Fruit fly (Drosophila melanogaster) whole organism, wandering third instar larva: Measurements from ENCODE around the gene Dhc62B.

Experiments
- Jra ChIP-seq: sonication (Bioruptor generic); optimal IDR thresholded peaks from 2 replicates; lab custom pipeline; 2016; ENCODE audit warnings: missing biosample characterization, missing genetic modification characterization
- Mio ChIP-seq: sonication (Bioruptor generic); optimal IDR thresholded peaks from 2 replicates; lab custom pipeline; 2016; ENCODE audit warnings: missing biosample characterization, missing genetic modification characterization
- Myc ChIP-seq: fragments of >200 bp; optimal IDR thresholded peaks from 2 replicates; lab custom pipeline; 2017
- N ChIP-seq: fragments of >200 bp; optimal IDR thresholded peaks from 2 replicates; lab custom pipeline; 2018; ENCODE audit warnings: missing biosample characterization, missing external identifiers, missing genetic modification characterization
- OdsH ChIP-seq: fragments of 200-800 bp; sonication (Bioruptor generic); optimal IDR thresholded peaks from 2 replicates; lab custom pipeline; 2016; ENCODE audit warnings: missing biosample characterization, mild to moderate bottlenecking, missing genetic modification characterization
- br ChIP-seq: fragments of 200-800 bp; sonication (Bioruptor generic); optimal IDR thresholded peaks from 2 replicates; lab custom pipeline; 2016; ENCODE audit warnings: missing biosample characterization, missing genetic modification characterization
- fru ChIP-seq: fragments of 200-800 bp; sonication (Bioruptor generic); optimal IDR thresholded peaks from 3 replicates; lab custom pipeline; 2016; ENCODE audit warnings: missing biosample characterization, mild to moderate bottlenecking, missing genetic modification characterization
- h ChIP-seq: fragments of 200-800 bp; sonication (Bioruptor generic); optimal IDR thresholded peaks from 3 replicates; lab custom pipeline; 2016; ENCODE audit warnings: missing biosample characterization, mild to moderate bottlenecking, missing genetic modification characterization
- lola ChIP-seq: fragments of >200 bp; optimal IDR thresholded peaks from 2 replicates; lab custom pipeline; 2017; ENCODE audit warnings: missing biosample characterization, missing genetic modification characterization
- sage ChIP-seq: fragments of 200-800 bp; sonication (Bioruptor generic); optimal IDR thresholded peaks from 2 replicates; lab custom pipeline; 2016; ENCODE audit warnings: missing biosample characterization, mild to moderate bottlenecking, missing genetic modification characterization
- usp ChIP-seq: fragments of >200 bp; optimal IDR thresholded peaks from 2 replicates; lab custom pipeline; 2017; ENCODE audit warnings: missing biosample characterization, missing genetic modification characterization

DNA sequence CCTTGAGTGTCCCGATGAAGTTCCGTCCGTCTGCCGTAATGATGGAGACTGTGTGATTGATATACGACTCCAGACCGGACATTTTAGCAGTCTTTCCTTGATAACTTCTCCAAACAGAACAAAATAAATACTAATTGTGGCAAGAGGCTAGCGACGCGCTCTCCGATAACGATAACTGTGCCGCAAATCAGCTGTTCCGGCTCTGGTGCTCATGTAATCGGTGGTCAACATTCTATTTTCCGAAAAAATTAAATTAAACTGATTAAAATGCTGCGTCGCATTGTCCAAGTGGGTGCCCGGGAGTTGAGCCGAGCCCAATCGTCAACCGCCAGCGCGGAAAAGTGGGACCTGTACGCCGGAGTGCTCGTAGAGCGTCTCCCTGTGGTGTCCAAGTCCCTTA is 5.7 kb upstream of the Dhc62B start, which contains the start of the genes CG2021 and mRpL46:
- TF ChIP-seq h (no peak), br (no peak), Jra (GFP tag; lab: Kevin White, UChicago) (no peak), Mio (GFP tag; lab: Kevin White, UChicago) (no peak), sage (GFP tag; lab: Kevin White, UChicago) (no peak), fru (GFP tag; lab: Kevin White, UChicago) (no peak), lola (GFP tag; lab: Kevin White, UChicago) (no peak), N (GFP tag; lab: Kevin White, UChicago) (no peak), Myc (lab: Kevin White, UChicago) (no peak), usp (GFP tag; lab: Kevin White, UChicago) (no peak), OdsH (GFP tag; lab: Kevin White, UChicago) (no peak)
